Worm (Caenorhabditis elegans) whole organism, L2 larva: ENCODE measurements around the gene F56D6.8.
"Not testable (repeated sequence)": the region's sequence is repeated elsewhere in the genome, so short reads cannot be mapped to it uniquely, and the experiment has no call there.

Source experiments
- F13H6.1 ChIP-seq: sonication (generic microtip); optimal IDR thresholded peaks from 2 replicates; lab custom pipeline; 2016; ENCODE audit warnings: missing genetic modification characterization, missing compliant biosample characterization
- R02D3.7 ChIP-seq: fragments of 150-350 bp; optimal IDR thresholded peaks from 2 replicates; lab custom pipeline; 2014; ENCODE audit warnings: missing biosample characterization, missing genetic modification characterization
- Y55F3AM.14 ChIP-seq: fragments of 200-800 bp; sonication (Bioruptor generic); optimal IDR thresholded peaks from 2 replicates; lab custom pipeline; 2018; ENCODE audit warnings: mild to moderate bottlenecking, missing genetic modification characterization, missing compliant biosample characterization
- ZK546.5 ChIP-seq: sonication (generic microtip); optimal IDR thresholded peaks from 2 replicates; lab custom pipeline; 2017; ENCODE audit warnings: missing biosample characterization, missing genetic modification characterization
- alr-1 ChIP-seq: fragments of 150-350 bp; optimal IDR thresholded peaks from 2 replicates; lab custom pipeline; 2014; ENCODE audit warnings: missing biosample characterization, missing genetic modification characterization
- aly-2 ChIP-seq: fragments of 150-350 bp; optimal IDR thresholded peaks from 2 replicates; lab custom pipeline; 2014; ENCODE audit warnings: missing biosample characterization, missing genetic modification characterization
- ama-1 ChIP-seq: fragments of 150-350 bp; optimal IDR thresholded peaks from 2 replicates; lab custom pipeline; 2018; ENCODE audit warnings: inconsistent platforms
- blmp-1 ChIP-seq: sonication (generic microtip); optimal IDR thresholded peaks from 2 replicates; lab custom pipeline; 2017; ENCODE audit warnings: missing genetic modification characterization, mild to moderate bottlenecking, missing compliant biosample characterization, antibody characterized with exemption, moderate library complexity; ENCODE audit not compliant: insufficient read depth
- ceh-16 ChIP-seq: fragments of 150-350 bp; optimal IDR thresholded peaks from 2 replicates; lab custom pipeline; 2014; ENCODE audit warnings: missing biosample characterization, missing genetic modification characterization
- ceh-82 ChIP-seq: fragments of 150-350 bp; optimal IDR thresholded peaks from 2 replicates; lab custom pipeline; 2014; ENCODE audit warnings: missing biosample characterization, missing genetic modification characterization
- crh-2 ChIP-seq: sonication (generic microtip); optimal IDR thresholded peaks from 2 replicates; lab custom pipeline; 2017; ENCODE audit warnings: missing biosample characterization, missing genetic modification characterization
- dmd-4 ChIP-seq: sonication (generic microtip); optimal IDR thresholded peaks from 2 replicates; lab custom pipeline; 2017; ENCODE audit warnings: missing biosample characterization, missing genetic modification characterization
- egl-27 ChIP-seq: sonication (generic microtip); optimal IDR thresholded peaks from 3 replicates; lab custom pipeline; 2017; ENCODE audit warnings: missing biosample characterization, missing genetic modification reagents, missing genetic modification characterization
- elt-3 ChIP-seq: sonication (generic microtip); optimal IDR thresholded peaks from 2 replicates; lab custom pipeline; 2017; ENCODE audit warnings: missing biosample characterization, missing genetic modification characterization
- gmeb-1 ChIP-seq: fragments of 150-350 bp; optimal IDR thresholded peaks from 2 replicates; lab custom pipeline; 2014; ENCODE audit warnings: missing biosample characterization, missing genetic modification characterization
- lin-11 ChIP-seq: fragments of 150-350 bp; sonication (generic microtip); optimal IDR thresholded peaks from 2 replicates; lab custom pipeline; 2014; ENCODE audit warnings: missing biosample characterization, missing genetic modification characterization, inconsistent platforms, mixed read lengths
- lin-39 ChIP-seq: fragments of 150-350 bp; optimal IDR thresholded peaks from 2 replicates; lab custom pipeline; 2014; ENCODE audit warnings: missing biosample characterization, missing genetic modification reagents, missing genetic modification characterization
- lsy-2 ChIP-seq, 2 experiments: fragments of 150-350 bp in 1 of 2; sonication (generic microtip) in 1 of 2; optimal IDR thresholded peaks; 2 replicates each; lab custom pipeline; 2014 to 2017; ENCODE audit warnings: missing biosample characterization in 2 of 2, missing genetic modification characterization in 2 of 2
- mbf-1 ChIP-seq: sonication (generic microtip); optimal IDR thresholded peaks from 2 replicates; lab custom pipeline; 2017; ENCODE audit warnings: missing biosample characterization, missing genetic modification characterization
- nhr-10 ChIP-seq: sonication (generic microtip); optimal IDR thresholded peaks from 2 replicates; lab custom pipeline; 2017; ENCODE audit warnings: missing biosample characterization, missing genetic modification characterization
- nhr-11 ChIP-seq: fragments of 150-350 bp; optimal IDR thresholded peaks from 2 replicates; lab custom pipeline; 2014; ENCODE audit warnings: missing biosample characterization, missing genetic modification characterization
- nhr-21 ChIP-seq: fragments of 150-350 bp; optimal IDR thresholded peaks from 2 replicates; lab custom pipeline; 2014; ENCODE audit warnings: missing biosample characterization, missing genetic modification characterization
- nhr-23 ChIP-seq: fragments of 150-350 bp; optimal IDR thresholded peaks from 2 replicates; lab custom pipeline; 2014; ENCODE audit warnings: missing biosample characterization, missing genetic modification reagents, missing genetic modification characterization
- nhr-77 ChIP-seq: fragments of 150-350 bp; optimal IDR thresholded peaks from 2 replicates; lab custom pipeline; 2014; ENCODE audit warnings: missing biosample characterization, missing genetic modification characterization
- peb-1 ChIP-seq: fragments of 150-350 bp; optimal IDR thresholded peaks from 2 replicates; lab custom pipeline; 2014; ENCODE audit warnings: missing biosample characterization, missing genetic modification characterization
- sem-4 ChIP-seq: fragments of 150-350 bp; optimal IDR thresholded peaks from 2 replicates; lab custom pipeline; 2014; ENCODE audit warnings: missing biosample characterization, missing genetic modification reagents, missing genetic modification characterization
- sma-3 ChIP-seq: sonication (generic microtip); optimal IDR thresholded peaks from 2 replicates; lab custom pipeline; 2016; ENCODE audit warnings: missing genetic modification reagents, missing genetic modification characterization, missing compliant biosample characterization
- snpc-4 ChIP-seq: fragments of 150-350 bp; optimal IDR thresholded peaks from 2 replicates; lab custom pipeline; 2014; ENCODE audit warnings: missing biosample characterization, missing genetic modification characterization
- unc-39 ChIP-seq: fragments of 150-350 bp; optimal IDR thresholded peaks from 2 replicates; lab custom pipeline; 2014; ENCODE audit warnings: missing biosample characterization, missing genetic modification characterization
- unc-55 ChIP-seq: fragments of 150-350 bp; sonication (generic microtip); optimal IDR thresholded peaks from 3 replicates; lab custom pipeline; 2014; ENCODE audit warnings: missing biosample characterization, missing genetic modification reagents, missing genetic modification characterization
- zag-1 ChIP-seq: fragments of 150-350 bp; optimal IDR thresholded peaks from 2 replicates; lab custom pipeline; 2014; ENCODE audit warnings: missing biosample characterization, missing genetic modification characterization
- ztf-1 ChIP-seq: fragments of 200-800 bp; sonication (Bioruptor generic); conservative IDR thresholded peaks from 2 replicates; pipeline ENCODE4 v1.3.6; 2022; ENCODE audit warnings: missing genetic modification characterization, missing compliant biosample characterization
- ztf-11 ChIP-seq: sonication (generic microtip); optimal IDR thresholded peaks from 2 replicates; lab custom pipeline; 2017; ENCODE audit warnings: missing biosample characterization, missing genetic modification characterization
- ztf-4 ChIP-seq: fragments of 150-350 bp; optimal IDR thresholded peaks from 2 replicates; lab custom pipeline; 2014; ENCODE audit warnings: missing biosample characterization, missing genetic modification characterization

The F56D6.8 gene

DNA sequence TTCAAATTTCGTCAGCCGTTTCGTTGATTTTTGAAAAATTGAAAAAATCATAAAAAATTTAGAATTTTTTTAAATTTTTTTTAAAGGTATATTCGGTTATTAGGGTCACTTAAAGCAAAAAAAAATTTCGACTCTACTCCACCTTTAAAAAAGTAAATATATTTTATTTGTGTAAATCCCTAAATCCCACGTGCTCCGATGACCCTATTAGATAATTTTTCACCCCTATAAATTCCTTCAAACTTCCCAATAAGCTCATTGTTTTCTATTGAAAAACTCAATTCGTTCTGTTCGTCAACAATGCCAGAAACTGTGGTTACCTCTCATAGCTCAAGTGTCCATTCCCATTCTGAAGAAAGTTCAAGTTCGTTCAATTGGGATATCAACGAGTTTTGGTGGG, 18.4 kb upstream of the F56D6.8 start, which contains the start of gene F56D6.20:
F56D6.20 (plus strand) TSS at position 301 of the 400 bp plus-strand sequence.
- TF ChIP-seq mbf-1 (tag; lab: Kevin White, UChicago): no peak
- TF ChIP-seq nhr-21 (tag; lab: Kevin White, UChicago): no peak
- no peak for TF ChIP-seq unc-55
- no peak for TF ChIP-seq lsy-2 (tag; optimal IDR thresholded peaks at IDR 0.05; lab: Kevin White, UChicago)
- no peak for TF ChIP-seq snpc-4 (tag; lab: Kevin White, UChicago)
- no peak for TF ChIP-seq gmeb-1 (tag; lab: Kevin White, UChicago)
- no peak for TF ChIP-seq lin-39
- TF ChIP-seq lin-11: no peak
- TF ChIP-seq ama-1: no peak
- TF ChIP-seq ztf-4 (tag; lab: Kevin White, UChicago): no peak
- TF ChIP-seq crh-2: no peak
- TF ChIP-seq peb-1 (tag; lab: Kevin White, UChicago): no peak
- no peak for TF ChIP-seq aly-2
- no peak for TF ChIP-seq nhr-23 (tag; lab: Kevin White, UChicago)
- no peak for TF ChIP-seq ceh-16 (tag; lab: Kevin White, UChicago)
- TF ChIP-seq nhr-77 (tag; lab: Kevin White, UChicago): no peak
- no peak for TF ChIP-seq zag-1 (tag; lab: Kevin White, UChicago)
- no peak for TF ChIP-seq unc-39
- no peak for TF ChIP-seq ZK546.5 (tag; lab: Kevin White, UChicago)

DNA sequence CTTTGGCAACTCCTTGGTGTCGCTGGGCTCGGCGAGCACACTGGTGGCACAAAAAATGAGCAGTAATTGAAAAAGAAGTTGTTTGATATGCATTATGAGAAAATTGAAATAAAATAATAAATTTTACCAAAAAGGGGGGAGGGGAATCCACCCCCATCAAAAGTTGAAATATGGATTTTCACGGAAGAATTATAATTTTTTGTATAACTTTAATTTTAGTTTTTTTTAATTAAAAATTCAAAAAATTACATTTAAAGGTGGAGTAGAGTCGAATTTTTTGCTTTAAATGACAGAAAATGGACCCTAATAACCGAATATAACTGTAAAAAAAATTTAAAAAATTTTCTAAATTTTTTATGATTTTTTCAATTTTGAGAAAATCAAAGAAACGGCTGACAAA, 17.6 kb upstream of the F56D6.8 start, which contains the start of gene F56D6.18:
F56D6.18 (minus strand) TSS at position 101 of the 400 bp plus-strand sequence.
- TF ChIP-seq nhr-11, elt-3, nhr-77 (tag; lab: Kevin White, UChicago): not testable (repeated sequence)
- TF ChIP-seq, all 48 proteins: peak for 0; not testable (repeated sequence) for 48

DNA sequence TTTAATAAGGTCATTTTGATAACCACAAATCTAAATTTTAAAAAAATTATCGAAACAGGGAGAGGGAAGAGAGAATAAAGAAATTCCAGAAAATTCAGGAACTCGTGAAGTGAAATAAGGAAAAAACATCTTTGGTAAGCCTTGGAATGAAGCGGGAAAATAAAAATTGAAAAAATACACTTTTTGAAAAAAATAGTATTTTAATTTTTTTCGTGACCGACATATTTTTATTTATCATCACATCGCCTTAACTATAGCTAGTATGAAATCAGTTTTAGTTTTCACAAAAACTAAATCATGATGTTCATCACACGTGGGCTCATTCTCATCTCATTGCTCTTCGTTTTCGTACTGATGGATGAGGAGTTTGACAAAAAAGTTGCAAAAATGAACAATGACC, 14.9 kb upstream of the F56D6.8 start, which contains the start of gene F56D6.13:
F56D6.13 (plus strand) TSS at position 301 of the 400 bp plus-strand sequence.
- TF ChIP-seq aly-2 (no peak), lin-39 (no peak), sma-3 (GFP tag; lab: Kevin White, UChicago) (no peak), lin-11 (no peak), blmp-1 (tag; lab: Kevin White, UChicago) (no peak), ceh-82 (no peak), Y55F3AM.14 (GFP tag; lab: Kevin White, UChicago) (no peak), ztf-11 (tag; lab: Kevin White, UChicago) (no peak), alr-1 (tag; lab: Kevin White, UChicago) (no peak), peb-1 (tag; lab: Kevin White, UChicago) (no peak), ztf-1 (GFP tag; lab: Robert Waterston, UW) (no peak)

DNA sequence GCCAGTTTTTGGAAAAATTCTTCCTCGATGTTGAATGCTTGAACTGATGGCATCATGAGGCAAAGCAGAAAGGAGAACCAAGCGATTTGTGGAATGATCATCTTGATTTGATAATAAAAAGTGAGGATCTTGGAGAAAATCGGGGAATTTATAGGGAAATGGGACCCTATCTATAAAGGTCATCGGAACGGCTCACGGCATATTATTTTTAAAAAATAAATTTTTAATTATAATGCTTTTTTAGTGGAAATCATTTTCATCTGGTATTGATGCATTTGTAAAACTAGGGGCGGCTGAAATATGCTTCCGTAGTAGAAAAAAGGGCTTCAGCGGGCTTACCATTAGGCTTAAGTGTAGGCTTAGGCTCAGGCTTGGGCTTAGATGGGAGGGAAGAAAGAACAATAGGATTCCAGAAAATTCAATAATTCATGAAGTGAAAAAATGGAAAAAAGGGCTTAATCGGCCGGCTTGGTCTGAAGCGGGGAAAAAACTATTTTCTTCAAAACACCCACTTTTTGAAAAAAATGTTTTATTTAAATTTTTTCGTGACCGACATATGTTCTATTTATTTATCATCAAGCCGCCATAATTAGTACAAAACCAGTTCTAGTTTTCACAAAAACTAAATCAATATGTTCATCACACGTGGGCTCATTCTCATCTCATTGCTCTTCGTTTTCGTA, 13.4 kb upstream of the F56D6.8 start, which contains the start of the genes F56D6.22 and F56D6.12:
F56D6.22 (minus strand) TSS at position 101 of the 683 bp plus-strand sequence.
F56D6.12 (plus strand) TSS at position 633 of the 683 bp plus-strand sequence.
- no peak for TF ChIP-seq nhr-10 (tag; lab: Kevin White, UChicago)
- TF ChIP-seq Y55F3AM.14 (GFP tag; lab: Kevin White, UChicago): no peak
- no peak for TF ChIP-seq F13H6.1 (tag; lab: Kevin White, UChicago)
- no peak for TF ChIP-seq R02D3.7 (tag; lab: Kevin White, UChicago)
- no peak for TF ChIP-seq nhr-11 (tag; lab: Kevin White, UChicago)
- TF ChIP-seq aly-2: no peak
- no peak for TF ChIP-seq ama-1
- TF ChIP-seq peb-1 (tag; lab: Kevin White, UChicago): no peak
- TF ChIP-seq unc-39: no peak
- TF ChIP-seq lsy-2 (tag; optimal IDR thresholded peaks at IDR 0.05; lab: Kevin White, UChicago): no peak
- TF ChIP-seq nhr-21 (tag; lab: Kevin White, UChicago): no peak
- TF ChIP-seq alr-1 (tag; lab: Kevin White, UChicago): no peak
- no peak for TF ChIP-seq dmd-4 (tag; lab: Kevin White, UChicago)
- no peak for TF ChIP-seq egl-27 (tag; lab: Kevin White, UChicago)
- TF ChIP-seq lin-11: no peak
- TF ChIP-seq sem-4 (tag; lab: Kevin White, UChicago): no peak
- no peak for TF ChIP-seq crh-2
